Fruit fly (Drosophila melanogaster) whole organism, pupa: ENCODE measurements around the gene RFeSP.

Experiments
- CG10348 ChIP-seq: fragments of 200-800 bp; sonication (Bioruptor generic); IDR thresholded peaks from 2 replicates; pipeline ENCODE4 v1.3.6; 2022; ENCODE audit warnings: missing biosample characterization, missing genetic modification characterization
- CG12605 ChIP-seq: fragments of 200-800 bp; sonication (Bioruptor generic); IDR thresholded peaks from 2 replicates; pipeline ENCODE4 v1.3.6; 2022; ENCODE audit warnings: missing biosample characterization, missing genetic modification characterization
- CG13204 ChIP-seq: fragments of 200-800 bp; sonication (Bioruptor generic); optimal IDR thresholded peaks from 2 replicates; lab custom pipeline; 2018; ENCODE audit warnings: missing biosample characterization, mild to moderate bottlenecking, missing genetic modification characterization, moderate library complexity
- CG14655 ChIP-seq: fragments of 200-800 bp; sonication (Bioruptor generic); optimal IDR thresholded peaks from 3 replicates; lab custom pipeline; 2017; ENCODE audit warnings: mild to moderate bottlenecking, missing biosample characterization, missing genetic modification reagents, missing genetic modification characterization
- CG15710 ChIP-seq: fragments of 200-800 bp; sonication (Bioruptor generic); optimal IDR thresholded peaks from 2 replicates; lab custom pipeline; 2018; ENCODE audit warnings: missing biosample characterization, mild to moderate bottlenecking, missing genetic modification characterization, moderate library complexity
- CG17806 ChIP-seq: fragments of 200-800 bp; sonication (Bioruptor generic); optimal IDR thresholded peaks from 2 replicates; lab custom pipeline; 2018; ENCODE audit warnings: missing biosample characterization, mild to moderate bottlenecking, missing genetic modification characterization, moderate library complexity
- CG32121 ChIP-seq: fragments of 200-800 bp; sonication (Bioruptor generic); IDR thresholded peaks from 2 replicates; pipeline ENCODE4 v1.3.6; 2022; ENCODE audit warnings: missing biosample characterization, missing genetic modification characterization
- CG34367 ChIP-seq: fragments of 200-800 bp; sonication (Bioruptor generic); optimal IDR thresholded peaks from 2 replicates; lab custom pipeline; 2018; ENCODE audit warnings: missing biosample characterization, mild to moderate bottlenecking, missing genetic modification characterization
- CG4496 ChIP-seq: fragments of 200-800 bp; sonication (Bioruptor generic); IDR thresholded peaks from 3 replicates; pipeline ENCODE4 v1.3.6; 2022; ENCODE audit warnings: missing biosample characterization, missing genetic modification characterization
- CG8159 ChIP-seq: fragments of 200-800 bp; sonication (Bioruptor generic); optimal IDR thresholded peaks from 3 replicates; lab custom pipeline; 2018; ENCODE audit warnings: missing biosample characterization, mild to moderate bottlenecking, missing genetic modification characterization, moderate library complexity
- CG8301 ChIP-seq: fragments of 200-800 bp; sonication (Bioruptor generic); optimal IDR thresholded peaks from 2 replicates; lab custom pipeline; 2018; ENCODE audit warnings: missing biosample characterization, mild to moderate bottlenecking, missing genetic modification characterization
- CG9948 ChIP-seq: fragments of 200-800 bp; sonication (Bioruptor generic); optimal IDR thresholded peaks from 2 replicates; lab custom pipeline; 2018; ENCODE audit warnings: missing biosample characterization, mild to moderate bottlenecking, missing genetic modification characterization, moderate library complexity
- D1 ChIP-seq: fragments of 200-800 bp; sonication (Bioruptor generic); optimal IDR thresholded peaks from 2 replicates; lab custom pipeline; 2018; ENCODE audit warnings: missing biosample characterization, mild to moderate bottlenecking, missing genetic modification characterization, moderate library complexity
- EcR ChIP-seq: fragments of 200-800 bp; sonication (Bioruptor generic); optimal IDR thresholded peaks from 3 replicates; lab custom pipeline; 2019; ENCODE audit warnings: missing biosample characterization, missing genetic modification characterization, mild to moderate bottlenecking, moderate library complexity, missing genetic modification reagents
- Ets98B ChIP-seq: fragments of 200-800 bp; sonication (Bioruptor generic); IDR thresholded peaks from 2 replicates; pipeline ENCODE4 v1.3.6; 2022; ENCODE audit warnings: missing biosample characterization, missing genetic modification characterization
- Pif1A ChIP-seq: fragments of 200-800 bp; sonication (Bioruptor generic); optimal IDR thresholded peaks from 3 replicates; lab custom pipeline; 2016; ENCODE audit warnings: missing biosample characterization, missing genetic modification characterization
- Pif1B ChIP-seq: fragments of 200-800 bp; sonication (Bioruptor generic); optimal IDR thresholded peaks from 3 replicates; lab custom pipeline; 2016; ENCODE audit warnings: missing biosample characterization, missing genetic modification characterization
- Snoo ChIP-seq: fragments of 200-800 bp; sonication (Bioruptor generic); optimal IDR thresholded peaks from 3 replicates; lab custom pipeline; 2017; ENCODE audit warnings: missing biosample characterization, mild to moderate bottlenecking, missing genetic modification characterization, inconsistent platforms
- fd96Ca ChIP-seq: fragments of 200-800 bp; sonication (Bioruptor generic); IDR thresholded peaks from 3 replicates; pipeline ENCODE4 v1.3.6; 2022; ENCODE audit warnings: missing biosample characterization, missing genetic modification characterization
- gl ChIP-seq: fragments of 200-800 bp; sonication (Bioruptor generic); optimal IDR thresholded peaks from 2 replicates; lab custom pipeline; 2018; ENCODE audit warnings: missing biosample characterization, mild to moderate bottlenecking, missing genetic modification characterization
- rn ChIP-seq: fragments of 200-800 bp; sonication (Bioruptor generic); IDR thresholded peaks from 2 replicates; pipeline ENCODE4 v1.3.6; 2022; ENCODE audit warnings: missing biosample characterization, missing genetic modification characterization

RFeSP gene

DNA sequence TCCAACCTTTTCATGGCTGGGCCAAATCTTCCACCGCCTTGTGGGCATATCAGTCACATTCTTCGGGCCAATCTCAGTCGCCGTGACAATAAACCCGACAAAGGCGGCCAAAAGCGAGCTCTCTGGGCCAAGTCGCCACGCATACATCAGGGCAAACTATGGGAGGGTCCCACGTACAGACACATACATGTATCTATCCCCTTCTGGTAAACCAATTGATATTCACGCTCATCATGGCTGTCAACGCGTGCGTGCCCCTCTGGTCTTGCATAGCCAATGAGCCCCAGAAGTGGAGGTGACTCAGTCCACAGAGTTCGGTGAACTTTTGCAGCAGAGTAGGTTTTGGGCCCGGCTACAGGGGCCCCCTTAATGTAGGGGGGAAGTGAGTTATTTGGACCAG lies 17.3 kb downstream of the RFeSP start:
- TF ChIP-seq EcR, result peak; percentile 92
- TF ChIP-seq Pif1A (GFP tag; lab: Kevin White, UChicago), result no peak

DNA sequence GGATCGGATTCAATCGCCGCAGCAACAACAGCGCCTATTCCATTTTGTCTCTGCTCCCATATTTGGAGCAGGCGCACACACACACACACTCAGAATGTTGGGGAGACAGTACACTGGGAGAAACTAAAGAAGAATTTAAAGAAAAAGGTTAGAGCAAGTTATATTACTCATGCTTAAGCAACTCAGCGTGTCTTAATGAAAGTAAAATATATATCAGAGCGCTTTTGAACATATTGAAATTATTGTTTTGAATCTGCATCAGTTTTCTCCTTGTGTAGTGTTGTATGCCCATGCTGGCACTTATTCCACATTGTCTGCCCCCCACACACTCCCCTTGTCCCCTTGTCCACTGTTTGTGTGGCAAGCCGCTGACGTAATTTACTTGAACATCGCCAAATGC lies 23.8 kb downstream of the RFeSP start:
- TF ChIP-seq gl (tag; lab: Kevin White, UChicago) (no peak), CG9948 (tag; lab: Kevin White, UChicago) (peak; percentile 57), CG34367 (tag; lab: Kevin White, UChicago) (peak; percentile 31), CG8301 (peak; percentile 89), rn (GFP tag; lab: Robert Waterston, UW) (peak; percentile 82), Ets98B (GFP tag; lab: Robert Waterston, UW) (peak; percentile 91), CG4496 (GFP tag; lab: Robert Waterston, UW) (peak; percentile 93), Pif1A (GFP tag; lab: Kevin White, UChicago) (peak; percentile 81), fd96Ca (GFP tag; lab: Robert Waterston, UW) (peak; percentile 86), CG8159 (peak; percentile 22), CG12605 (GFP tag; lab: Robert Waterston, UW) (peak; percentile 86), Snoo (tag; lab: Kevin White, UChicago) (peak; percentile 11), EcR (no peak), CG17806 (tag; lab: Kevin White, UChicago) (peak; percentile 44), D1 (no peak), CG14655 (peak; percentile 84), CG10348 (peak; percentile 68), CG13204 (GFP tag; lab: Kevin White, UChicago) (no peak), CG15710 (tag; lab: Kevin White, UChicago) (no peak), CG32121 (GFP tag; lab: Robert Waterston, UW) (peak; percentile 93), Pif1B (GFP tag; lab: Kevin White, UChicago) (peak; percentile 68)

DNA sequence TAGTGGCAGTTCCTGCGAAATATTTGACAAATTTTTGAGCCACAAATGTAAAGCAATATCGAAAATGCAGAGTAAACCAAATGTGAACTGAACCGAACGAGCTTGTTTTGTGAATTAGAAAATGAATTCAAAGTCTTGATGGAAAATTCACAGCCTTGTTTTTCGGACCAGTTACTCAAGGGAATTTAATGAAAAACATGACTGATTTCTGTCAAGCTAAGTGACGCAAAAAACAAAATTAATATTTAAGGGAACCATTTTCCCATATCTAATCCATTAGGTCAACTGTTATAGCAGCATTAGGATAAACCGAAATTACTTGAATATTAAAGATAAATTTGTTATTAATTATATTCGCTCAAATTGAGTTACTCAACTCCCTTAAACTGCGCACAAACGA lies 26.9 kb downstream of the RFeSP start, which contains the start of gene nis:
Gene nis (minus strand): TSS at position 101 of the 400 bp plus-strand sequence.
- TF ChIP-seq gl (tag; lab: Kevin White, UChicago) (no peak), CG9948 (tag; lab: Kevin White, UChicago) (no peak)

DNA sequence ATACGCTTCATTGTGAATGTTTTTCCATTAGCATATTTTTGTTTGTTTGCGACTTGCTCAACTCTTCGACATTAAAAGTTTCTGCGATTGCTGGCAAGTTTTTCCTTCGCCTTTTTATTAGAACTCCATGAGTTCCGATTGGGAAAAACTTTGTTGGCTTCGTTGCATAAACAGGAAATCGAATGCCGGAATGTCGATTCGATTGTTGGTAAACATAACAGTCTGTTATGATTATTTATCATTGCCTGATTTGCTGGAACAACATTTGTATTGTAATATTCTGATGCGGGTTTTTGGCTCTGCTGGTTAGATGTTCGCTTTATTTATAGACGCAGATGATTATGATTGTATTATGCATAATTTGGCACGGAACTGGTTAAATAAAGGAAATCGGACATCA lies 34.2 kb downstream of the RFeSP start:
- TF ChIP-seq CG17806 (tag; lab: Kevin White, UChicago), result no peak
- no peak for TF ChIP-seq CG34367 (tag; lab: Kevin White, UChicago)
- no peak for TF ChIP-seq CG32121 (GFP tag; lab: Robert Waterston, UW)
- TF ChIP-seq Snoo (tag; lab: Kevin White, UChicago), result no peak
- TF ChIP-seq CG10348, result no peak
- TF ChIP-seq CG15710 (tag; lab: Kevin White, UChicago), result no peak
- no peak for TF ChIP-seq CG13204 (GFP tag; lab: Kevin White, UChicago)
- no peak for TF ChIP-seq CG4496 (GFP tag; lab: Robert Waterston, UW)
- no peak for TF ChIP-seq CG8159
- TF ChIP-seq CG12605 (GFP tag; lab: Robert Waterston, UW), result no peak
- no peak for TF ChIP-seq rn (GFP tag; lab: Robert Waterston, UW)
- TF ChIP-seq fd96Ca (GFP tag; lab: Robert Waterston, UW), result no peak
- no peak for TF ChIP-seq Pif1A (GFP tag; lab: Kevin White, UChicago)
- no peak for TF ChIP-seq D1
- TF ChIP-seq CG14655, result no peak
- no peak for TF ChIP-seq Pif1B (GFP tag; lab: Kevin White, UChicago)
- no peak for TF ChIP-seq CG9948 (tag; lab: Kevin White, UChicago)
- no peak for TF ChIP-seq gl (tag; lab: Kevin White, UChicago)
- TF ChIP-seq Ets98B (GFP tag; lab: Robert Waterston, UW), result no peak
- TF ChIP-seq EcR, result no peak
- TF ChIP-seq, all 21 proteins: peak for 0

DNA sequence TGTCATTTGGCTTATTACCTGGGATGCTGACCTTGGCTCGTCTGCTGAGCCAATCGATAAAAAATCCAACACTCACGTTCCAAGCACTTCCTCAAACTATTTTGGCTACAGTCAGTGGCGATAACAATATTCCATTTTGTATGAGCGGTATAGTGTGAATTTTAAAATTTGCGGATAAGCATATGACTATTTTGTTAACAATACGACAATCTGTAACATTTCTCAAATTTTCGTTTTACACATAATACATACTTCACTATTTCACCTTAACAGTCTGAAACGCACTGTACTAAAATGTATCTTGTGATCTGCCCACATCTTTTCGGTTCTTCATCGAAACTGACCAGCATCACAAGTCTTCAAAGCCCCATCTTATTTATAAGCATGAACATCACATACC lies 34.7 kb downstream of the RFeSP start:
- no peak for TF ChIP-seq EcR
- no peak for TF ChIP-seq CG14655
- no peak for TF ChIP-seq CG34367 (tag; lab: Kevin White, UChicago)
- no peak for TF ChIP-seq rn (GFP tag; lab: Robert Waterston, UW)
- TF ChIP-seq CG13204 (GFP tag; lab: Kevin White, UChicago), result no peak
- no peak for TF ChIP-seq gl (tag; lab: Kevin White, UChicago)
- TF ChIP-seq Pif1B (GFP tag; lab: Kevin White, UChicago), result no peak
- no peak for TF ChIP-seq fd96Ca (GFP tag; lab: Robert Waterston, UW)
- no peak for TF ChIP-seq CG17806 (tag; lab: Kevin White, UChicago)
- TF ChIP-seq CG8159, result no peak
- no peak for TF ChIP-seq CG12605 (GFP tag; lab: Robert Waterston, UW)
- TF ChIP-seq D1, result no peak
- TF ChIP-seq CG10348, result no peak
- no peak for TF ChIP-seq Pif1A (GFP tag; lab: Kevin White, UChicago)
- TF ChIP-seq CG8301, result no peak
- no peak for TF ChIP-seq CG4496 (GFP tag; lab: Robert Waterston, UW)
- TF ChIP-seq CG32121 (GFP tag; lab: Robert Waterston, UW), result no peak

DNA sequence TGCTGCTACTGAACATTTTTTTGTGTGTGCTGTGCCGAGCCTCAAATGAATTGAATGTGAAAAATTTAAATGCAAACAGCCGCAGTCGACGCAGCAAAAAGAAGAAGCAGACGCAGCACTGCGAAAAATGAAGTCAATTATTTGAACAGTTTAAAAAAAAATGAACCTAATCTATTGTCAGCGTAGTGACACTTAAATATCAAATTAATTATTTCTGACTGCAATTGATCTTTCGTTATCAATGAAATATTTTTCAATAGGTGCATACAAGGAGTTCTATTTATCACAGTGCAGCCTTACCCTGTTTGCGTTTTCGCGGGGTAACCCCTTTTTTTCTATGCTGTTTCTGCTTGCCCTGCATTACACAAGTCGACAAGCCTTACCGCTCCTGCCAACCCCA lies 38.4 kb downstream of the RFeSP start:
- peak; percentile 71 for TF ChIP-seq CG17806 (tag; lab: Kevin White, UChicago)
- TF ChIP-seq CG8159, result peak; percentile 77
- TF ChIP-seq Ets98B (GFP tag; lab: Robert Waterston, UW), result peak; percentile 89
- peak; percentile 21 for TF ChIP-seq gl (tag; lab: Kevin White, UChicago)
- TF ChIP-seq CG9948 (tag; lab: Kevin White, UChicago), result peak; percentile 75
- TF ChIP-seq fd96Ca (GFP tag; lab: Robert Waterston, UW), result peak; percentile 88
- TF ChIP-seq Snoo (tag; lab: Kevin White, UChicago), result peak; percentile 25
- TF ChIP-seq rn (GFP tag; lab: Robert Waterston, UW), result peak; percentile 79
- peak; percentile 93 for TF ChIP-seq CG4496 (GFP tag; lab: Robert Waterston, UW)
- peak; percentile 88 for TF ChIP-seq CG32121 (GFP tag; lab: Robert Waterston, UW)
- TF ChIP-seq CG14655, result peak; percentile 87
- TF ChIP-seq CG12605 (GFP tag; lab: Robert Waterston, UW), result peak; percentile 81
- TF ChIP-seq CG8301, result peak; percentile 88
- TF ChIP-seq CG10348, result peak; percentile 58
- peak; percentile 84 for TF ChIP-seq Pif1A (GFP tag; lab: Kevin White, UChicago)
- peak; percentile 69 for TF ChIP-seq CG34367 (tag; lab: Kevin White, UChicago)
- TF ChIP-seq Pif1B (GFP tag; lab: Kevin White, UChicago), result peak; percentile 70
- peak; percentile 2 for TF ChIP-seq CG13204 (GFP tag; lab: Kevin White, UChicago)
- no peak for TF ChIP-seq EcR
- no peak for TF ChIP-seq D1
- peak; percentile 63 for TF ChIP-seq CG15710 (tag; lab: Kevin White, UChicago)
